Worm (Caenorhabditis elegans): ENCODE measurements around the gene efn-4.

Gene efn-4

DNA sequence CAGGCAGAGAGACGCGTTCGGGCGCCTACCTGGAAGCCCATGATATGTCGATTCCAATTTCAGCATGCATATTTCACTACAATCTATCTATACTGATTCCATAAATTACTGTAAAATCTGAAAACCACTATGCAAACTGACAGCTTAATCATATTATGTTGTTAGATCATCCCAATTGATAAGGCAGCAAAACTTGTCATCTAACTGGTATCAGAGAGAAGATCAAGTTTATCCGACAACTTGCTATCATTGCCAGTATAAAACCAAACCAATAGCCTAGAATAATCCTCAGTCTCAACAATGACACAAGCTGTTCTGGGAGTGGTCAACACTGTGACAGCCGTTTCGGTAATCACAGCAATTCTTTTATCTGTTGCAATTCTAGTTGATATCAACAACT is 45.1 kb downstream of the efn-4 start, which contains the start of gene col-102:
Gene col-102, plus strand, starts transcription at position 301 of the 400 bp plus-strand sequence.
- TF ChIP-seq pha-4 (tag; optimal IDR thresholded peaks at IDR 0.05) (no peak), ceh-18 (tag; optimal IDR thresholded peaks at IDR 0.05) (no peak), hlh-15 (tag; optimal IDR thresholded peaks at IDR 0.05) (no peak), eyg-1 (tag; optimal IDR thresholded peaks at IDR 0.05) (no peak), ceh-2 (tag; optimal IDR thresholded peaks at IDR 0.05) (no peak), npax-4 (tag; optimal IDR thresholded peaks at IDR 0.05) (no peak), ets-4 (tag; optimal IDR thresholded peaks at IDR 0.05) (no peak), ahr-1 (tag; optimal IDR thresholded peaks at IDR 0.05) (no peak), nhr-11 (tag; optimal IDR thresholded peaks at IDR 0.05) (no peak)

DNA sequence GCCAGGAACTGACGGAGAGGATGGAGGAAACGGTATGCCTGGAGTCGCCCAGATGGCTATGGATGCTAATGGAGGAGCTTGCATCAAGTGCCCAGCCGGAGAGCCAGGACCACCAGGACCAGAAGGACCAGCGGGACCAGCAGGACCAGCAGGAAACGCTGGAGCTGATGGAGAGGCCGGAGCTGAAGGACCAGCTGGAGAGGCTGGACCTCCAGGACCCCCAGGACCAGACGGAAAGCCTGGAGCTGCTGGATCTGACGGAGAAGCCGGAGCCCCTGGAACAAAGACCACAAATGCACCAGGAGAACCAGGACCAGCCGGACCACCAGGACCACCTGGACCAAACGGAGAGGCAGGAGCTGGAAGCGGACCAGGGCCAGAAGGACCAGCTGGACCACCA is 45.8 kb downstream of the efn-4 start:
- no peak for TF ChIP-seq pha-4 (tag; optimal IDR thresholded peaks at IDR 0.05)
- no peak for TF ChIP-seq ttx-3 (tag; optimal IDR thresholded peaks at IDR 0.05)
- TF ChIP-seq ceh-24 (tag; optimal IDR thresholded peaks at IDR 0.05), result no peak
- no peak for TF ChIP-seq ama-1 (optimal IDR thresholded peaks at IDR 0.05)
- TF ChIP-seq ceh-9 (tag; optimal IDR thresholded peaks at IDR 0.05), result no peak
- TF ChIP-seq elt-2 (tag; optimal IDR thresholded peaks at IDR 0.05), result no peak
- TF ChIP-seq elt-4 (tag; optimal IDR thresholded peaks at IDR 0.05), result no peak
- no peak for TF ChIP-seq ceh-34 (tag; optimal IDR thresholded peaks at IDR 0.05)
- TF ChIP-seq ahr-1 (tag; optimal IDR thresholded peaks at IDR 0.05), result no peak
- TF ChIP-seq hlh-8 (tag; optimal IDR thresholded peaks at IDR 0.05), result no peak
- TF ChIP-seq che-1 (tag; optimal IDR thresholded peaks at IDR 0.05), result no peak
- no peak for TF ChIP-seq ceh-48 (tag; optimal IDR thresholded peaks at IDR 0.05)
- TF ChIP-seq dve-1 (tag; optimal IDR thresholded peaks at IDR 0.05), result no peak
- TF ChIP-seq ceh-6 (GFP tag; optimal IDR thresholded peaks at IDR 0.05), result no peak
- no peak for TF ChIP-seq K09A11.1 (tag; optimal IDR thresholded peaks at IDR 0.05; ENCODE audit: insufficient read depth)
- TF ChIP-seq eyg-1 (tag; optimal IDR thresholded peaks at IDR 0.05), result no peak
- no peak for TF ChIP-seq ceh-30 (tag; optimal IDR thresholded peaks at IDR 0.05)
- TF ChIP-seq fkh-6 (tag; optimal IDR thresholded peaks at IDR 0.05), result no peak

DNA sequence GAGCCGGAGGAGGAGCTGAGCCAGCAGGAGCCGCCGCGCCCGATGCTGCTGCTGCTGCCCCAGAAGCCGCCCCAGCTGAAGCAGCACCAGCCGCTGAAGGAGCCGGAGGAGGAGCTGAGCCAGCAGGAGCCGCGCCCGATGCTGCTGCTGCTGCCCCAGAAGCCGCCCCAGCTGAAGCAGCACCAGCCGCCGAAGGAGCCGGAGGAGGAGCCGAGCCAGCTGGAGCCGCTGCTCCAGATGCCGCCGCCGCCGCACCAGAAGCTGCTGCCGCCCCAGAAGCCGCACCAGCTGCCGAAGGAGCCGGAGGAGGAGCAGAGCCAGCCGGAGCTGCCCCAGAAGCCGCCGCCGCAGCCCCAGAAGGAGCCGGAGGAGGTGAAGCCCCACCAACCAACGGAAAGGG is 46.4 kb downstream of the efn-4 start:
- TF ChIP-seq syd-9 (tag; optimal IDR thresholded peaks at IDR 0.05), result no peak
- no peak for TF ChIP-seq nfya-1 (tag; optimal IDR thresholded peaks at IDR 0.05)
- TF ChIP-seq pat-9 (tag; optimal IDR thresholded peaks at IDR 0.05), result no peak
- TF ChIP-seq che-1 (tag; optimal IDR thresholded peaks at IDR 0.05), result no peak
- TF ChIP-seq tbx-2 (tag; optimal IDR thresholded peaks at IDR 0.05), result no peak
- TF ChIP-seq ceh-34 (tag; optimal IDR thresholded peaks at IDR 0.05), result no peak
- no peak for TF ChIP-seq nhr-11 (tag; optimal IDR thresholded peaks at IDR 0.05)
- TF ChIP-seq dmd-4 (tag; optimal IDR thresholded peaks at IDR 0.05; ENCODE audit: borderline replicate concordance), result no peak
- no peak for TF ChIP-seq hlh-30 (tag; optimal IDR thresholded peaks at IDR 0.05; ENCODE audit: insufficient read depth)
- TF ChIP-seq hlh-6 (tag; optimal IDR thresholded peaks at IDR 0.05), result no peak
- TF ChIP-seq pag-3 (tag; optimal IDR thresholded peaks at IDR 0.05; ENCODE audit: borderline replicate concordance), result no peak
- TF ChIP-seq ref-2 (tag; optimal IDR thresholded peaks at IDR 0.05), result no peak
- TF ChIP-seq K02D7.2 (tag; optimal IDR thresholded peaks at IDR 0.05), result no peak
- TF ChIP-seq elt-4 (tag; optimal IDR thresholded peaks at IDR 0.05), result no peak
- TF ChIP-seq ama-1 (optimal IDR thresholded peaks at IDR 0.05), result no peak

DNA sequence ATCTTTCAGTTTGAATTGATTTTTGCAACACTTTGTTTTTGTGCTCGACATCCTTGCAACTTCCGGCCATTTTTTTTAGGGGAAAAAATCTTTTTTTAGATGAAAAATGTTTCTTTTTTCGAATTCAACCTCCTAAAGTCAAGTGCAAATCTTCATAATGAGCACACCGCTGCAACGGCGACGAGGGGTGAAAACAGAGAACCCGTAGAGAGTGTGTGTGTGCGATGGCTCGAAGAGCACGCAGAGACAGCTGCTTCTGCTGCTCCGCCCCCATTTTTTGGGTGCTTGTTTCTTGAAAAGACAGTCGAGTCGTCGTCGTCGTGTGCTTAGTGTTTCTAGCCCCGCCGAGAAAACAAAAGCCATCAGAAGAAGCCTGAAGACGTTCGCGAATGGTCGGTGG is 47.0 kb downstream of the efn-4 start, which contains the start of gene inx-18:
Gene inx-18, plus strand, starts transcription at position 301 of the 400 bp plus-strand sequence.
- TF ChIP-seq elt-4 (tag; optimal IDR thresholded peaks at IDR 0.05), result no peak
- no peak for TF ChIP-seq Y22D7AL.16 (tag; optimal IDR thresholded peaks at IDR 0.05)
- TF ChIP-seq npax-4 (tag; optimal IDR thresholded peaks at IDR 0.05), result no peak
- no peak for TF ChIP-seq ceh-6 (GFP tag; optimal IDR thresholded peaks at IDR 0.05)
- no peak for TF ChIP-seq hlh-8 (tag; optimal IDR thresholded peaks at IDR 0.05)
- no peak for TF ChIP-seq dmd-4 (tag; optimal IDR thresholded peaks at IDR 0.05; ENCODE audit: borderline replicate concordance)
- TF ChIP-seq ceh-24 (tag; optimal IDR thresholded peaks at IDR 0.05), result no peak
- TF ChIP-seq lim-6 (tag; optimal IDR thresholded peaks at IDR 0.05), result no peak
- TF ChIP-seq C08G9.2 (tag; optimal IDR thresholded peaks at IDR 0.05), result no peak
- TF ChIP-seq nfya-1 (tag; optimal IDR thresholded peaks at IDR 0.05), result no peak
- TF ChIP-seq che-1 (tag; optimal IDR thresholded peaks at IDR 0.05), result no peak
- TF ChIP-seq zip-5 (tag; optimal IDR thresholded peaks at IDR 0.05), result no peak
- no peak for TF ChIP-seq lin-11 (tag; optimal IDR thresholded peaks at IDR 0.05)
- no peak for TF ChIP-seq tbx-7 (tag; optimal IDR thresholded peaks at IDR 0.05)
- no peak for TF ChIP-seq sox-4 (tag; optimal IDR thresholded peaks at IDR 0.05)
- no peak for TF ChIP-seq ceh-18 (tag; optimal IDR thresholded peaks at IDR 0.05)
